Worm (Caenorhabditis elegans) whole organism, L3 larva: ENCODE data around the gene asd-1.

Source experiments
- R02D3.7 ChIP-seq: fragments of 150-350 bp; optimal IDR thresholded peaks from 2 replicates; lab custom pipeline; 2014; ENCODE audit warnings: missing biosample characterization, missing genetic modification characterization
- ZK546.5 ChIP-seq: sonication (generic microtip); optimal IDR thresholded peaks from 2 replicates; lab custom pipeline; 2017; ENCODE audit warnings: missing biosample characterization, missing genetic modification characterization
- ama-1 ChIP-seq: fragments of 150-350 bp; optimal IDR thresholded peaks from 2 replicates; lab custom pipeline; 2018
- ceh-16 ChIP-seq: sonication (generic microtip); optimal IDR thresholded peaks from 2 replicates; lab custom pipeline; 2017; ENCODE audit warnings: missing biosample characterization, missing genetic modification characterization
- ceh-28 ChIP-seq: fragments of 150-350 bp; optimal IDR thresholded peaks from 2 replicates; lab custom pipeline; 2014; ENCODE audit warnings: missing biosample characterization, missing genetic modification reagents, missing genetic modification characterization
- ceh-82 ChIP-seq: fragments of 150-350 bp; optimal IDR thresholded peaks from 2 replicates; lab custom pipeline; 2014; ENCODE audit warnings: missing biosample characterization, missing genetic modification characterization
- ceh-9 ChIP-seq: sonication (generic microtip); optimal IDR thresholded peaks from 2 replicates; lab custom pipeline; 2018; ENCODE audit warnings: missing biosample characterization, missing genetic modification characterization
- daf-12 ChIP-seq: fragments of 150-350 bp; optimal IDR thresholded peaks from 2 replicates; lab custom pipeline; 2014; ENCODE audit warnings: missing biosample characterization, missing genetic modification reagents, missing genetic modification characterization
- egl-27 ChIP-seq: sonication (generic microtip); optimal IDR thresholded peaks from 4 replicates; lab custom pipeline; 2017; ENCODE audit warnings: missing biosample characterization, missing genetic modification reagents, missing genetic modification characterization
- egl-5 ChIP-seq: fragments of 150-350 bp; optimal IDR thresholded peaks from 2 replicates; lab custom pipeline; 2017; ENCODE audit warnings: missing biosample characterization, missing genetic modification reagents, missing genetic modification characterization, inconsistent platforms
- elt-1 ChIP-seq: fragments of 150-350 bp; optimal IDR thresholded peaks from 2 replicates; lab custom pipeline; 2014; ENCODE audit warnings: missing biosample characterization, missing genetic modification characterization
- elt-2 ChIP-seq: sonication (generic microtip); optimal IDR thresholded peaks from 2 replicates; lab custom pipeline; 2016; ENCODE audit warnings: missing genetic modification reagents, mild to moderate bottlenecking, missing genetic modification characterization, missing compliant biosample characterization
- eor-1 ChIP-seq, 2 experiments: fragments of 150-350 bp; optimal IDR thresholded peaks; 2 replicates each; lab custom pipeline; 2014 to 2018; ENCODE audit warnings: missing biosample characterization in 2 of 2, missing genetic modification characterization in 2 of 2
- fkh-10 ChIP-seq: sonication (generic microtip); optimal IDR thresholded peaks from 2 replicates; lab custom pipeline; 2017; ENCODE audit warnings: missing biosample characterization, missing genetic modification reagents, missing genetic modification characterization
- hmg-11 ChIP-seq: sonication (generic microtip); optimal IDR thresholded peaks from 2 replicates; lab custom pipeline; 2016; ENCODE audit warnings: missing genetic modification characterization, missing compliant biosample characterization
- lin-15B ChIP-seq: fragments of 150-350 bp; optimal IDR thresholded peaks from 2 replicates; lab custom pipeline; 2014; ENCODE audit warnings: missing biosample characterization, missing genetic modification characterization
- lsy-12 ChIP-seq: sonication (generic microtip); optimal IDR thresholded peaks from 2 replicates; lab custom pipeline; 2016; ENCODE audit warnings: mild to moderate bottlenecking, missing genetic modification characterization, missing compliant biosample characterization
- mml-1 ChIP-seq: fragments of 150-350 bp; sonication (generic microtip); optimal IDR thresholded peaks from 3 replicates; lab custom pipeline; 2014; ENCODE audit warnings: missing biosample characterization, missing genetic modification characterization
- nhr-11 ChIP-seq: fragments of 150-350 bp; optimal IDR thresholded peaks from 2 replicates; lab custom pipeline; 2014; ENCODE audit warnings: missing biosample characterization, missing genetic modification characterization
- nhr-23 ChIP-seq: fragments of 150-350 bp; optimal IDR thresholded peaks from 2 replicates; lab custom pipeline; 2014; ENCODE audit warnings: missing biosample characterization, missing genetic modification reagents, missing genetic modification characterization
- nhr-237 ChIP-seq: fragments of 150-350 bp; optimal IDR thresholded peaks from 2 replicates; lab custom pipeline; 2014; ENCODE audit warnings: missing biosample characterization, missing genetic modification characterization
- nhr-28 ChIP-seq: fragments of 150-350 bp; optimal IDR thresholded peaks from 2 replicates; lab custom pipeline; 2014; ENCODE audit warnings: missing biosample characterization, missing genetic modification characterization
- nhr-43 ChIP-seq: sonication (generic microtip); optimal IDR thresholded peaks from 2 replicates; lab custom pipeline; 2016; ENCODE audit warnings: mild to moderate bottlenecking, missing genetic modification characterization, missing compliant biosample characterization; ENCODE audit not compliant: poor library complexity, severe bottlenecking
- nhr-76 ChIP-seq: fragments of 150-350 bp; sonication (generic microtip); optimal IDR thresholded peaks from 5 replicates; lab custom pipeline; 2014; ENCODE audit warnings: missing biosample characterization, missing genetic modification characterization
- nhr-77 ChIP-seq: fragments of 150-350 bp; optimal IDR thresholded peaks from 2 replicates; lab custom pipeline; 2014; ENCODE audit warnings: missing biosample characterization, missing genetic modification characterization
- pha-4 ChIP-seq: fragments of 150-350 bp; optimal IDR thresholded peaks from 2 replicates; lab custom pipeline; 2014; ENCODE audit warnings: missing biosample characterization, missing genetic modification reagents, missing genetic modification characterization
- sea-2 ChIP-seq: fragments of 150-350 bp; sonication (generic microtip); optimal IDR thresholded peaks from 4 replicates; lab custom pipeline; 2014; ENCODE audit warnings: missing biosample characterization, missing genetic modification reagents, missing genetic modification characterization
- skn-1 ChIP-seq: fragments of 150-350 bp; optimal IDR thresholded peaks from 2 replicates; lab custom pipeline; 2014; ENCODE audit warnings: missing biosample characterization, missing genetic modification characterization
- snpc-4 ChIP-seq: fragments of 150-350 bp; optimal IDR thresholded peaks from 2 replicates; lab custom pipeline; 2014; ENCODE audit warnings: missing biosample characterization, missing genetic modification characterization
- tbx-2 ChIP-seq: sonication (generic microtip); optimal IDR thresholded peaks from 2 replicates; lab custom pipeline; 2016; ENCODE audit warnings: mild to moderate bottlenecking, missing genetic modification characterization, missing compliant biosample characterization
- unc-62 ChIP-seq: fragments of 150-350 bp; sonication (generic microtip); optimal IDR thresholded peaks from 4 replicates; lab custom pipeline; 2014; ENCODE audit warnings: missing biosample characterization, missing genetic modification reagents, missing genetic modification characterization
- zag-1 ChIP-seq: fragments of 150-350 bp; optimal IDR thresholded peaks from 2 replicates; lab custom pipeline; 2014; ENCODE audit warnings: missing biosample characterization, missing genetic modification characterization
- ztf-11 ChIP-seq: fragments of 150-350 bp; optimal IDR thresholded peaks from 2 replicates; lab custom pipeline; 2014; ENCODE audit warnings: missing biosample characterization, missing genetic modification characterization

asd-1 gene

DNA sequence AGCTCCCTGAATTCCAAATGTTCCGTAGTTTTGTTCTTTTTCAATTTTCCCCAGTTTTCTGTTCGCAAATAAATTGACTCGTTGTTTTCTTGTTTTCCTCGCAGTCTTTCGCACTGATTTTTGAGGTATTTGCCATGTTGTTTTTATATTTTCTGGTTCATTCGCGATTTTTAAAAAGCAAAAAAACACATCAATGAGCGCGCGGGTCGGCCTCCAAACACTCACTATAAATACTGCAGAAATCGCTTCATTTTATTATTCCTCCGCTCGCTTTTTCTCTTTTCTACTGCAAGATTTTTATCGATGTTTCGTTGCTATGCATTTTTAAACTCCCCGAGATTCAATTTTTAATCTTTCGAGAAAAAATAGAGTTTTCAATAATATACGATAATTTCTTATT is 44.3 kb upstream of the asd-1 start:
- TF ChIP-seq eor-1 (tag; optimal IDR thresholded peaks at IDR 0.05; lab: Kevin White, UChicago) (no peak), ama-1 (lab: Kevin White, UChicago) (peak; percentile 68), nhr-28 (no peak), mml-1 (tag; lab: Kevin White, UChicago) (no peak), nhr-76 (tag; lab: Kevin White, UChicago) (no peak), ceh-82 (tag; lab: Kevin White, UChicago) (no peak), nhr-77 (tag; lab: Kevin White, UChicago) (no peak)

DNA sequence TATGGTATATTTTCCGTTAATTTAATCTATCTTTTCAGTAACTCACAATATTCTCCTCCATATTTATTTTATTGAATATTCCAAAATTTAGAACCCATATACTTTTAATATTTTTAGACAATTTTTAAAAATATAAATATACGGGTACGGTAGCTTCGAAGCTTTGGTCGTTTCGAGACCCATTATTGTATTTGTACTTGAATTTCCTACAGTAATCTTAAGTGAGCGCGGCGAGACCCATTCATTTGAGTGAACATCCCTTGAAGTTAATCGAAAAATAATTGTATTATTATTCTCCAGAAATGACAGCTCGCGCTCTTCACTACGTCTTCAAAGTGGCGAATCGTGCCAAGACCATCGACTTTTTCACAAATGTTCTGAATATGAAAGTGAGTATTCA is 43.8 kb upstream of the asd-1 start, which contains the start of gene glod-4:
Gene glod-4, plus strand, starts transcription at position 301 of the 400 bp plus-strand sequence.
- TF ChIP-seq zag-1 (tag; lab: Kevin White, UChicago), result no peak

DNA sequence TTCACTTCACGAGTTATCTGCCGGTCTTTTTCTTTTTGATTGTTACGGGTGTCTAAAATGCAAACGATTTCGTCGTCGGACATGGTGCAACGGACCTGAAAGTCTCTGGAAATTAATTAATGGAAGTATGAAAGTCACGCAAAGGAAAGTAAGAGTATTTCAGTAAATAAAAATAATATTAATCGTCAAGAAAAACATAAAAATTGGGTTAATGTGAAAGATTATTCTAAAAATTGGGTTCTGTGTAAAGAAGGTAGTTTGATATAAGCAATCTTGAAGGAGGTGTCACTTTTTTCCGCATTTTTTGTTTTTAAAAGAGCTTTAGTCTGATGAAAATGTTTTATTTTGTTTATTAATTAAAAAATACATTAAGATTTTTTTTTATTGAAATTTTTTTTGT is 39.8 kb upstream of the asd-1 start, which contains the start of gene C16C10.9:
Gene C16C10.9, minus strand, starts transcription at position 101 of the 400 bp plus-strand sequence.
- TF ChIP-seq ZK546.5 (tag; lab: Kevin White, UChicago), result no peak
- TF ChIP-seq egl-27 (tag; lab: Kevin White, UChicago), result no peak
- no peak for TF ChIP-seq ceh-9 (tag; lab: Kevin White, UChicago)
- no peak for TF ChIP-seq egl-5 (tag; lab: Kevin White, UChicago)
- TF ChIP-seq nhr-76 (tag; lab: Kevin White, UChicago), result no peak
- TF ChIP-seq ceh-82 (tag; lab: Kevin White, UChicago), result no peak

DNA sequence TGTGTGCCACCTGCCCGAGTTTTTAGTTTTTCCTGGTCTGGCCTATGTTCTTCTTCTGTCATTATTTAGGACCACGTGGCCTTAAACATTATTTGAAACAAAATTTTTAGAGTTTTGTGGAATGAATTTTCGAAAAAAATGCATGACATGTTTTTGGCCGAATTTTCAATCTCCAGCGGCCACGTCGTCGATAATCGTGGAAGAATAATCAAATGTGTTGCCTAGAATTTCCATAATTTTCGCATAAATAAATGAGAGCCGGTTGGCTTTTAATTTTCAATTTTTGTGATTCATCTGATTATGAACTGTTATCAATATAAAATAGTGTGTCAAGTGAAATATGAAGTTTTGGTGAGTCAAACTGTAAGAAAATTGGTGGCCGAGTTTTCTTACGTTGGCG is 36.1 kb upstream of the asd-1 start, which contains the start of gene C01G12.16:
Gene C01G12.16, plus strand, starts transcription at position 301 of the 400 bp plus-strand sequence.
- TF ChIP-seq sea-2 (GFP tag; lab: Kevin White, UChicago) (no peak), ceh-28 (no peak), nhr-76 (tag; lab: Kevin White, UChicago) (no peak), nhr-77 (tag; lab: Kevin White, UChicago) (no peak), lin-15B (no peak), skn-1 (tag; lab: Kevin White, UChicago) (no peak), nhr-28 (no peak), fkh-10 (GFP tag; lab: Kevin White, UChicago) (no peak), tbx-2 (tag; lab: Kevin White, UChicago) (no peak), ztf-11 (no peak), nhr-11 (tag; lab: Kevin White, UChicago) (no peak)

DNA sequence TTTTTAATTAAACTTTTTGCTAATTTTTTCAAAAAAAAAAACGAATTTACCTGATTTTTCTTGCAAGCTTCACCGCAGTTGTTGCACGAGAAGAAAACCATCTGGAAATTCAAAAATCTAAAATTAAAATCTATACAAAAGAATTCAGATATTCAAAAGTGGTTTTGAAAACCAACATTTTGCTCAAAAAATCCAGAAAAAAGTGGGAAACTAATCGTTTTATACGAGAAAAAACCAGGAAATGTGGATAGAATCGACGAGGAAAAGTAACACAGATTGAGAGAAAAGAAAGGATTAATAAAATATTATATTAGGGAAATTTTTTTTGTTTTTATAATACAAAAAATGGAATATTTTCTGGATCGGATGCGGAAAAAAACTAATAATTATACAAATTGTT is 33.0 kb upstream of the asd-1 start, which contains the start of gene C16C10.8:
Gene C16C10.8, minus strand, starts transcription at position 101 of the 400 bp plus-strand sequence.
- no peak for TF ChIP-seq elt-2 (tag; lab: Kevin White, UChicago)
- no peak for TF ChIP-seq nhr-43 (tag; lab: Kevin White, UChicago)
- no peak for TF ChIP-seq egl-5 (tag; lab: Kevin White, UChicago)
- no peak for TF ChIP-seq ztf-11
- TF ChIP-seq zag-1 (tag; lab: Kevin White, UChicago), result no peak
- no peak for TF ChIP-seq snpc-4 (tag; lab: Kevin White, UChicago)
- TF ChIP-seq nhr-28, result no peak
- TF ChIP-seq sea-2 (GFP tag; lab: Kevin White, UChicago), result no peak
- no peak for TF ChIP-seq unc-62 (GFP tag; lab: Kevin White, UChicago)
- TF ChIP-seq hmg-11, result no peak
- TF ChIP-seq R02D3.7 (tag; lab: Kevin White, UChicago), result no peak
- TF ChIP-seq ceh-16, result no peak
- TF ChIP-seq ama-1 (lab: Kevin White, UChicago), result no peak
- no peak for TF ChIP-seq nhr-23 (tag; lab: Kevin White, UChicago)
- no peak for TF ChIP-seq elt-1
- no peak for TF ChIP-seq lin-15B
- no peak for TF ChIP-seq nhr-237 (tag; lab: Kevin White, UChicago)
- TF ChIP-seq daf-12, result no peak
- no peak for TF ChIP-seq lsy-12
- no peak for TF ChIP-seq pha-4 (tag; lab: Kevin White, UChicago)

DNA sequence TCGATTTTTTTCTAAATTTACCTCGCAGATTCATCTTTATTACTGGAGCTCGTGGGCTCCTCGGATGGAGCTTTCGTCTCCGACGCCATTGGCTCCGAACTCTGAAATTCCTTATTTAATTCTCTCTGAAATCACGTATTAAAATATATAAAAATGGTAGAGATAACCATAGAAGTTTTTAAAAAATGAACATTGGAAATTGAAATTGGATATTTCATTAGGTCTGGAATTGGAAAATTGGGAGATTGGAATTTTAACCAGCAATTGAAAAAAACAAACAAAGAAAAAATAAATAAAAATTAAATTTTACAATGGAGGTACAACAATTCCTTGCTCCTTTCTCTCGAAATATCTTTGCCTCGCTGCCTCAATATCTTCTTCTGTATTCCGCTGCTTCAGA is 30.3 kb upstream of the asd-1 start, which contains the start of gene rnf-5:
Gene rnf-5, minus strand, starts transcription at position 101 of the 400 bp plus-strand sequence.
- TF ChIP-seq ZK546.5 (tag; lab: Kevin White, UChicago) (no peak), daf-12 (no peak), skn-1 (tag; lab: Kevin White, UChicago) (no peak), ceh-28 (no peak), nhr-43 (tag; lab: Kevin White, UChicago) (no peak), zag-1 (tag; lab: Kevin White, UChicago) (no peak)
